Worm (Caenorhabditis elegans) whole organism, L2 larva: ENCODE measurements around the gene Y37A1B.4.

ENCODE experiments used
- C34F6.9 ChIP-seq: fragments of 150-350 bp; optimal IDR thresholded peaks from 2 replicates; lab custom pipeline; 2014; ENCODE audit warnings: missing biosample characterization, missing genetic modification characterization
- F13H6.1 ChIP-seq: sonication (generic microtip); optimal IDR thresholded peaks from 2 replicates; lab custom pipeline; 2016; ENCODE audit warnings: missing genetic modification characterization, missing compliant biosample characterization
- Y55F3AM.14 ChIP-seq: fragments of 200-800 bp; sonication (Bioruptor generic); optimal IDR thresholded peaks from 2 replicates; lab custom pipeline; 2018; ENCODE audit warnings: mild to moderate bottlenecking, missing genetic modification characterization, missing compliant biosample characterization
- ZK546.5 ChIP-seq: sonication (generic microtip); optimal IDR thresholded peaks from 2 replicates; lab custom pipeline; 2017; ENCODE audit warnings: missing biosample characterization, missing genetic modification characterization
- alr-1 ChIP-seq: fragments of 150-350 bp; optimal IDR thresholded peaks from 2 replicates; lab custom pipeline; 2014; ENCODE audit warnings: missing biosample characterization, missing genetic modification characterization
- aly-2 ChIP-seq: fragments of 150-350 bp; optimal IDR thresholded peaks from 2 replicates; lab custom pipeline; 2014; ENCODE audit warnings: missing biosample characterization, missing genetic modification characterization
- ama-1 ChIP-seq: fragments of 150-350 bp; optimal IDR thresholded peaks from 2 replicates; lab custom pipeline; 2018; ENCODE audit warnings: inconsistent platforms
- blmp-1 ChIP-seq: sonication (generic microtip); optimal IDR thresholded peaks from 2 replicates; lab custom pipeline; 2017; ENCODE audit warnings: missing genetic modification characterization, mild to moderate bottlenecking, missing compliant biosample characterization, antibody characterized with exemption, moderate library complexity; ENCODE audit not compliant: insufficient read depth
- ceh-16 ChIP-seq: fragments of 150-350 bp; optimal IDR thresholded peaks from 2 replicates; lab custom pipeline; 2014; ENCODE audit warnings: missing biosample characterization, missing genetic modification characterization
- ceh-82 ChIP-seq: fragments of 150-350 bp; optimal IDR thresholded peaks from 2 replicates; lab custom pipeline; 2014; ENCODE audit warnings: missing biosample characterization, missing genetic modification characterization
- crh-2 ChIP-seq: sonication (generic microtip); optimal IDR thresholded peaks from 2 replicates; lab custom pipeline; 2017; ENCODE audit warnings: missing biosample characterization, missing genetic modification characterization
- dmd-4 ChIP-seq: sonication (generic microtip); optimal IDR thresholded peaks from 2 replicates; lab custom pipeline; 2017; ENCODE audit warnings: missing biosample characterization, missing genetic modification characterization
- egl-27 ChIP-seq: sonication (generic microtip); optimal IDR thresholded peaks from 3 replicates; lab custom pipeline; 2017; ENCODE audit warnings: missing biosample characterization, missing genetic modification reagents, missing genetic modification characterization
- elt-1 ChIP-seq: fragments of 150-350 bp; optimal IDR thresholded peaks from 2 replicates; lab custom pipeline; 2014; ENCODE audit warnings: missing biosample characterization, missing genetic modification characterization
- elt-3 ChIP-seq: sonication (generic microtip); optimal IDR thresholded peaks from 2 replicates; lab custom pipeline; 2017; ENCODE audit warnings: missing biosample characterization, missing genetic modification characterization
- fos-1 ChIP-seq: fragments of 150-350 bp; optimal IDR thresholded peaks from 2 replicates; lab custom pipeline; 2014; ENCODE audit warnings: missing biosample characterization, missing genetic modification characterization
- gmeb-1 ChIP-seq: fragments of 150-350 bp; optimal IDR thresholded peaks from 2 replicates; lab custom pipeline; 2014; ENCODE audit warnings: missing biosample characterization, missing genetic modification characterization
- lin-11 ChIP-seq: fragments of 150-350 bp; sonication (generic microtip); optimal IDR thresholded peaks from 2 replicates; lab custom pipeline; 2014; ENCODE audit warnings: missing biosample characterization, missing genetic modification characterization, inconsistent platforms, mixed read lengths
- lin-39 ChIP-seq: fragments of 150-350 bp; optimal IDR thresholded peaks from 2 replicates; lab custom pipeline; 2014; ENCODE audit warnings: missing biosample characterization, missing genetic modification reagents, missing genetic modification characterization
- lsy-2 ChIP-seq, 2 experiments: fragments of 150-350 bp in 1 of 2; sonication (generic microtip) in 1 of 2; optimal IDR thresholded peaks; 2 replicates each; lab custom pipeline; 2014 to 2017; ENCODE audit warnings: missing biosample characterization in 2 of 2, missing genetic modification characterization in 2 of 2
- mab-5 ChIP-seq: fragments of 150-350 bp; optimal IDR thresholded peaks from 2 replicates; lab custom pipeline; 2014; ENCODE audit warnings: missing biosample characterization, missing genetic modification characterization
- mbf-1 ChIP-seq: sonication (generic microtip); optimal IDR thresholded peaks from 2 replicates; lab custom pipeline; 2017; ENCODE audit warnings: missing biosample characterization, missing genetic modification characterization
- mdl-1 ChIP-seq, 2 experiments: fragments of 150-350 bp in 1 of 2; sonication (generic microtip) in 1 of 2; optimal IDR thresholded peaks; 2 replicates each; lab custom pipeline; 2017; ENCODE audit warnings: missing biosample characterization in 2 of 2, missing genetic modification characterization in 2 of 2
- nhr-11 ChIP-seq: fragments of 150-350 bp; optimal IDR thresholded peaks from 2 replicates; lab custom pipeline; 2014; ENCODE audit warnings: missing biosample characterization, missing genetic modification characterization
- nhr-12 ChIP-seq: fragments of 150-350 bp; optimal IDR thresholded peaks from 2 replicates; lab custom pipeline; 2014; ENCODE audit warnings: missing biosample characterization, missing genetic modification characterization
- nhr-129 ChIP-seq: fragments of 150-350 bp; optimal IDR thresholded peaks from 2 replicates; lab custom pipeline; 2014; ENCODE audit warnings: missing biosample characterization, missing genetic modification characterization
- nhr-21 ChIP-seq: fragments of 150-350 bp; optimal IDR thresholded peaks from 2 replicates; lab custom pipeline; 2014; ENCODE audit warnings: missing biosample characterization, missing genetic modification characterization
- nhr-23 ChIP-seq: fragments of 150-350 bp; optimal IDR thresholded peaks from 2 replicates; lab custom pipeline; 2014; ENCODE audit warnings: missing biosample characterization, missing genetic modification reagents, missing genetic modification characterization
- nhr-237 ChIP-seq: fragments of 150-350 bp; optimal IDR thresholded peaks from 2 replicates; lab custom pipeline; 2014; ENCODE audit warnings: missing biosample characterization, missing genetic modification characterization
- nhr-6 ChIP-seq: fragments of 150-350 bp; optimal IDR thresholded peaks from 2 replicates; lab custom pipeline; 2014; ENCODE audit warnings: missing biosample characterization, missing genetic modification characterization
- peb-1 ChIP-seq: fragments of 150-350 bp; optimal IDR thresholded peaks from 2 replicates; lab custom pipeline; 2014; ENCODE audit warnings: missing biosample characterization, missing genetic modification characterization
- sem-4 ChIP-seq: fragments of 150-350 bp; optimal IDR thresholded peaks from 2 replicates; lab custom pipeline; 2014; ENCODE audit warnings: missing biosample characterization, missing genetic modification reagents, missing genetic modification characterization
- skn-1 ChIP-seq: sonication (generic microtip); optimal IDR thresholded peaks from 2 replicates; lab custom pipeline; 2017; ENCODE audit warnings: missing biosample characterization, missing genetic modification characterization
- sma-3 ChIP-seq: sonication (generic microtip); optimal IDR thresholded peaks from 2 replicates; lab custom pipeline; 2016; ENCODE audit warnings: missing genetic modification reagents, missing genetic modification characterization, missing compliant biosample characterization
- sma-9 ChIP-seq, 2 experiments: fragments of 150-350 bp in 1 of 2; sonication (generic microtip) in 1 of 2; optimal IDR thresholded peaks; 2 replicates each; lab custom pipeline; 2014 to 2016; ENCODE audit warnings: missing genetic modification characterization in 2 of 2, mild to moderate bottlenecking in 1 of 2, missing biosample characterization in 1 of 2, missing compliant biosample characterization in 1 of 2, missing genetic modification reagents in 1 of 2, moderate library complexity in 1 of 2
- snpc-4 ChIP-seq: fragments of 150-350 bp; optimal IDR thresholded peaks from 2 replicates; lab custom pipeline; 2014; ENCODE audit warnings: missing biosample characterization, missing genetic modification characterization
- unc-55 ChIP-seq: fragments of 150-350 bp; sonication (generic microtip); optimal IDR thresholded peaks from 3 replicates; lab custom pipeline; 2014; ENCODE audit warnings: missing biosample characterization, missing genetic modification reagents, missing genetic modification characterization
- zag-1 ChIP-seq: fragments of 150-350 bp; optimal IDR thresholded peaks from 2 replicates; lab custom pipeline; 2014; ENCODE audit warnings: missing biosample characterization, missing genetic modification characterization
- ztf-1 ChIP-seq: fragments of 200-800 bp; sonication (Bioruptor generic); conservative IDR thresholded peaks from 2 replicates; pipeline ENCODE4 v1.3.6; 2022; ENCODE audit warnings: missing genetic modification characterization, missing compliant biosample characterization
- ztf-11 ChIP-seq: sonication (generic microtip); optimal IDR thresholded peaks from 2 replicates; lab custom pipeline; 2017; ENCODE audit warnings: missing biosample characterization, missing genetic modification characterization
- ztf-4 ChIP-seq: fragments of 150-350 bp; optimal IDR thresholded peaks from 2 replicates; lab custom pipeline; 2014; ENCODE audit warnings: missing biosample characterization, missing genetic modification characterization

Gene Y37A1B.4

ce11 chrIV:14077135-14077534 lies 16.6 kb upstream of the Y37A1B.4 start, which contains the start of gene cfp-1:
Gene cfp-1, plus strand, starts transcription at chrIV:14077435.
- TF ChIP-seq F13H6.1 (tag; lab: Kevin White, UChicago) = no peak
- TF ChIP-seq nhr-6 (tag; lab: Kevin White, UChicago) = no peak
- no peak for TF ChIP-seq Y55F3AM.14 (GFP tag; lab: Kevin White, UChicago)
- TF ChIP-seq sma-3 (GFP tag; lab: Kevin White, UChicago) = no peak

DNA sequence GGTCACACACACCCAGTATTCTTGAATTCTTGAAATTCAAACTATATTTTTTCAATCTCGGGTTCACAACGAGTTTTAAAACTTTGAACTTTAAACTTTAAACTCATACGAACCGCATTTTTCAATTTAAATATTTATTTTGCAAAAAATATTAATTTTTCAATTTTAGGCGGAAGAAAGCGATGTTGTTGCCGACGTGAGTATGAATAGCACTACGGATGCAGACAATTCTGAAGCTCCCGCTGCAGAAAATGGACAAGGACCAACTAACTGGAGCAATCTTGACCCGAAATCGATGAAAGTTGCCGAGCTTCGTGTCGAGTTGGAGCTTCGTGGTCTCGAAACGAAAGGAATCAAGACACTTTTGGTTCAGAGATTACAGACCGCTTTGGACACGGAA lies 13.9 kb upstream of the Y37A1B.4 start:
- TF ChIP-seq sem-4 (tag; lab: Kevin White, UChicago) (no peak), zag-1 (no peak), ztf-1 (GFP tag; lab: Robert Waterston, UW) (no peak), fos-1 (tag; lab: Kevin White, UChicago) (no peak), F13H6.1 (tag; lab: Kevin White, UChicago) (no peak), ama-1 (lab: Kevin White, UChicago) (no peak), egl-27 (tag; lab: Kevin White, UChicago) (no peak), ZK546.5 (no peak), Y55F3AM.14 (GFP tag; lab: Kevin White, UChicago) (no peak), crh-2 (tag; lab: Kevin White, UChicago) (no peak), skn-1 (no peak), nhr-6 (tag; lab: Kevin White, UChicago) (no peak), nhr-237 (tag; lab: Kevin White, UChicago) (no peak), mbf-1 (no peak), elt-1 (tag; lab: Kevin White, UChicago) (no peak), mab-5 (tag; lab: Kevin White, UChicago) (no peak)

DNA sequence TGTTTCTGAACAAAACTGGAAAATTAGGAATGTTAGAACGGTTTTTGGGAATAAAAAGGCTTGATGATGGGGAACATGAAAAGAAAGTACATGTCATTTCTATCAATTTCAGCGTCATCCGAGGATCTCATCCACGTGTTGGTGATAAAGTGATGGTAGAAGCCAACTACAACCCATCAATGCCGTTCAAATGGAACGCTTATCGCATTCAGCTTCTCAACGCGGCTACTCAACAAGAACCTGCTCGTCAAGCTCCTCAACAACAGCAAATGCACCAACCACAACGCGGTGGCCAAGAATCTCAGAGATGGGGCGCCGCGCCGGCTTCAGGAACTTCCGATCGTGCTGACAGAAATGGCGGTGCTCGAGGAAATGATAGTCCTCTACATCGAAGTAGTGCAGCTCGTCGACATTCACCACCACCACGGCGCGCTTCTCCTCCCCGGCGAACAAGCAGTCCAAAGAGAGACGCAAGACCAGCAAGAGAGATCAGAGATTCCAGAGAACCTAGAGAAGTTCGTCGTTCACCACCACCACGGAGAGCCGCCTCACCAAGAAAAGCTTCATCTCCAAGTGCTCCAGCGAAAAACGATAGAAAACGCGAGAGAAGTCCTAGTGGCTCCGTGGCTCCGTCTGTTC lies 11.6 kb upstream of the Y37A1B.4 start:
- TF ChIP-seq ceh-82 (tag; lab: Kevin White, UChicago) (no peak), skn-1 (no peak), ztf-1 (GFP tag; lab: Robert Waterston, UW) (0 out of 2 replicates have a peak, but pooled peaks have one; percentile 40), egl-27 (tag; lab: Kevin White, UChicago) (no peak), alr-1 (tag; lab: Kevin White, UChicago) (no peak), nhr-11 (tag; lab: Kevin White, UChicago) (no peak), mab-5 (tag; lab: Kevin White, UChicago) (no peak), ZK546.5 (no peak), lsy-2 (tag; optimal IDR thresholded peaks at IDR 0.05; lab: Kevin White, UChicago) (peak in 1 of 2 experiments; percentile 16), sem-4 (tag; lab: Kevin White, UChicago) (no peak), sma-3 (GFP tag; lab: Kevin White, UChicago) (no peak), mdl-1 (tag; optimal IDR thresholded peaks at IDR 0.05; lab: Kevin White, UChicago) (no peak), crh-2 (tag; lab: Kevin White, UChicago) (no peak), fos-1 (tag; lab: Kevin White, UChicago) (no peak)

ce11 chrIV:14071466-14071865 lies 11.0 kb upstream of the Y37A1B.4 start, which contains the start of gene ccar-1:
Gene ccar-1, plus strand, starts transcription at chrIV:14071548.
- no peak for TF ChIP-seq lsy-2 (tag; optimal IDR thresholded peaks at IDR 0.05; lab: Kevin White, UChicago)

- TF ChIP-seq egl-27 (tag; lab: Kevin White, UChicago) = peak; percentile 36
- no peak for TF ChIP-seq nhr-23 (tag; lab: Kevin White, UChicago)
- TF ChIP-seq ceh-82 (tag; lab: Kevin White, UChicago) = no peak
- peak; percentile 96 for TF ChIP-seq unc-55 (GFP tag; lab: Kevin White, UChicago)
- peak; percentile 64 for TF ChIP-seq ztf-4 (tag; lab: Kevin White, UChicago)
- TF ChIP-seq peb-1 = no peak
- no peak for TF ChIP-seq ztf-11 (tag; lab: Kevin White, UChicago)
- peak; percentile 39 for TF ChIP-seq snpc-4 (tag; lab: Kevin White, UChicago)
- TF ChIP-seq nhr-237 (tag; lab: Kevin White, UChicago) = no peak
- TF ChIP-seq aly-2 (tag; lab: Kevin White, UChicago) = no peak
- TF ChIP-seq zag-1 = peak; percentile 21
- TF ChIP-seq skn-1 = no peak
- no peak for TF ChIP-seq elt-3
- peak; percentile 85 for TF ChIP-seq lin-11 (tag; lab: Kevin White, UChicago)
- peak; percentile 98 for TF ChIP-seq nhr-129 (tag; lab: Kevin White, UChicago)
- TF ChIP-seq C34F6.9 (tag; lab: Kevin White, UChicago) = peak; percentile 92
- no peak for TF ChIP-seq ceh-16 (tag; lab: Kevin White, UChicago)
- peak; percentile 49 for TF ChIP-seq fos-1 (tag; lab: Kevin White, UChicago)
- peak; percentile 25 for TF ChIP-seq ama-1 (lab: Kevin White, UChicago)
- TF ChIP-seq sma-9 (GFP tag; optimal IDR thresholded peaks at IDR 0.05; lab: Kevin White, UChicago) = peak; percentile 69
- TF ChIP-seq sma-9 (tag; optimal IDR thresholded peaks at IDR 0.05; lab: Kevin White, UChicago) = no peak
- peak; percentile 87 for TF ChIP-seq crh-2 (tag; lab: Kevin White, UChicago)
- TF ChIP-seq dmd-4 (tag; lab: Kevin White, UChicago) = no peak
- peak; percentile 81 to 92 for TF ChIP-seq lsy-2 (tag; optimal IDR thresholded peaks at IDR 0.05; lab: Kevin White, UChicago)
- peak in 1 of 2 experiments; percentile 29 for TF ChIP-seq mdl-1 (tag; optimal IDR thresholded peaks at IDR 0.05; lab: Kevin White, UChicago)
- TF ChIP-seq nhr-21 = peak; percentile 75
- no peak for TF ChIP-seq nhr-12 (tag; lab: Kevin White, UChicago)
- TF ChIP-seq alr-1 (tag; lab: Kevin White, UChicago) = no peak
- TF ChIP-seq sem-4 (tag; lab: Kevin White, UChicago) = peak; percentile 23
- TF ChIP-seq blmp-1 (tag; lab: Kevin White, UChicago) = peak; percentile 35
- TF ChIP-seq lin-39 (tag; lab: Kevin White, UChicago) = no peak
- peak; percentile 85 for TF ChIP-seq F13H6.1 (tag; lab: Kevin White, UChicago)
- peak; percentile 83 for TF ChIP-seq gmeb-1 (tag; lab: Kevin White, UChicago)
These were observed 10.4 kb upstream of the Y37A1B.4 start for ce11 chrIV:14070992-14071289.
